In genomic region chrIV:9196023-9196636, ce11 we compare ENCODE assay signal across 6 worm cellular contexts.
TF ChIP-seq lines count a peak whose summit lies in the region.
"Not testable (repeated sequence)": the region's sequence is repeated elsewhere in the genome, so short reads cannot be mapped to it uniquely, and the experiment has no call there.

No protein-coding gene starts in this region.

TF ChIP-seq in whole organism, L1 larva, 84 proteins besides CTCF, POLR2A, EP300 and RAD21 (continues in another document):
- TF ChIP-seq lsy-2 (tag; optimal IDR thresholded peaks at IDR 0.05; lab: Kevin White, UChicago) = peak; percentile 22 to 51
- TF ChIP-seq efl-1 (optimal IDR thresholded peaks at IDR 0.05; lab: Kevin White, UChicago) = peak; percentile 10 to 18
- TF ChIP-seq efl-1 (GFP tag; optimal IDR thresholded peaks at IDR 0.05 in 1 of 2; lab: Kevin White, UChicago) = peak in 1 of 2 experiments; percentile 95
- peak; percentile 82 for TF ChIP-seq nhr-85 (tag; lab: Kevin White, UChicago)
- TF ChIP-seq isw-1 (GFP tag; IDR thresholded peaks at IDR 0.05; lab: Robert Waterston, UW) = peak; percentile 82
- peak; percentile 99 for TF ChIP-seq grh-1 (GFP tag; IDR thresholded peaks at IDR 0.05; lab: Robert Waterston, UW)
- peak; percentile 8; the same call in 1 of the 2 replicates for TF ChIP-seq unc-98 (GFP tag; IDR thresholded peaks at IDR 0.05; lab: Robert Waterston, UW)
- peak; percentile 93 for TF ChIP-seq mab-9 (GFP tag; IDR thresholded peaks at IDR 0.05; lab: Robert Waterston, UW)
- TF ChIP-seq ceh-88 (GFP tag; IDR thresholded peaks at IDR 0.05; lab: Robert Waterston, UW) = peak; percentile 86
- TF ChIP-seq nhr-90 (tag; optimal IDR thresholded peaks at IDR 0.05; lab: Kevin White, UChicago; ENCODE audit: poor library complexity) = peak; percentile 53
- TF ChIP-seq F16B12.6 (tag; optimal IDR thresholded peaks at IDR 0.05; lab: Kevin White, UChicago) = peak; percentile 73
- peak; percentile 10 for TF ChIP-seq pax-3 (tag; optimal IDR thresholded peaks at IDR 0.05; lab: Kevin White, UChicago)
- peak; percentile 95 for TF ChIP-seq nhr-19 (GFP tag; conservative IDR thresholded peaks at IDR 0.05; lab: Robert Waterston, UW)
- peak; percentile 23 for TF ChIP-seq lin-14 (GFP tag; optimal IDR thresholded peaks at IDR 0.05; lab: Kevin White, UChicago)

TF ChIP-seq in whole organism, L3 larva, 47 proteins besides CTCF, POLR2A, EP300 and RAD21:
- TF ChIP-seq lsy-12 (tag; optimal IDR thresholded peaks at IDR 0.05; lab: Kevin White, UChicago) (peak; percentile 34), nhr-25 (tag; optimal IDR thresholded peaks at IDR 0.05; lab: Kevin White, UChicago) (peak; percentile 43)

TF ChIP-seq in whole organism, L4 larva, 104 proteins besides CTCF, POLR2A, EP300 and RAD21 (continues in another document):
- peak; percentile 95 for TF ChIP-seq php-3 (GFP tag; IDR thresholded peaks at IDR 0.05; lab: Robert Waterston, UW)
- peak; percentile 93 for TF ChIP-seq F49E8.2 (tag; optimal IDR thresholded peaks at IDR 0.05; lab: Kevin White, UChicago; ENCODE audit: borderline replicate concordance)
- TF ChIP-seq hmg-1.1 (GFP tag; IDR thresholded peaks at IDR 0.05; lab: Robert Waterston, UW) = peak; percentile 79
- peak; percentile 96 for TF ChIP-seq ZK337.2 (GFP tag; IDR thresholded peaks at IDR 0.05; lab: Robert Waterston, UW)
- TF ChIP-seq ceh-44 (GFP tag; IDR thresholded peaks at IDR 0.05; lab: Robert Waterston, UW) = peak; percentile 97
- peak; percentile 84 for TF ChIP-seq ctbp-1 (GFP tag; IDR thresholded peaks at IDR 0.05; lab: Robert Waterston, UW)
- TF ChIP-seq aha-1 (tag; lab: Kevin White, UChicago) = peak; percentile 9
- TF ChIP-seq lin-38 (GFP tag; IDR thresholded peaks at IDR 0.05; lab: Robert Waterston, UW) = peak; percentile 97
- peak; percentile 89 for TF ChIP-seq vab-7 (GFP tag; IDR thresholded peaks at IDR 0.05; lab: Robert Waterston, UW)
- TF ChIP-seq dve-1 (tag; optimal IDR thresholded peaks at IDR 0.05; lab: Kevin White, UChicago; ENCODE audit: insufficient read depth) = peak; percentile 31
- TF ChIP-seq tra-1 (GFP tag; IDR thresholded peaks at IDR 0.05; lab: Robert Waterston, UW) = peak; percentile 99
- peak; percentile 95 for TF ChIP-seq ceh-20 (GFP tag; IDR thresholded peaks at IDR 0.05; lab: Robert Waterston, UW)
- peak; percentile 98 for TF ChIP-seq zfp-3 (GFP tag; conservative IDR thresholded peaks at IDR 0.05; lab: Robert Waterston, UW)
- peak; percentile 92 for TF ChIP-seq Y75B8A.6 (GFP tag; IDR thresholded peaks at IDR 0.05; lab: Robert Waterston, UW)
- peak; percentile 86 for TF ChIP-seq dmd-8 (GFP tag; IDR thresholded peaks at IDR 0.05; lab: Robert Waterston, UW)
- TF ChIP-seq saeg-2 (GFP tag; IDR thresholded peaks at IDR 0.05; lab: Robert Waterston, UW) = peak; percentile 96
- TF ChIP-seq dmd-6 (GFP tag; IDR thresholded peaks at IDR 0.05; lab: Robert Waterston, UW) = peak; percentile 98
- TF ChIP-seq nhr-102 (tag; optimal IDR thresholded peaks at IDR 0.05; lab: Kevin White, UChicago) = peak; percentile 80
- TF ChIP-seq snpc-1.2 (GFP tag; IDR thresholded peaks at IDR 0.05; lab: Robert Waterston, UW) = peak; percentile 99

TF ChIP-seq in whole organism, midembryonic, 9 proteins besides CTCF, POLR2A, EP300 and RAD21:
- TF ChIP-seq ref-1 (GFP tag; conservative IDR thresholded peaks at IDR 0.05; lab: Robert Waterston, UW) (peak; percentile 74), ztf-23 (GFP tag; IDR thresholded peaks at IDR 0.05; lab: Robert Waterston, UW) (peak; percentile 50; the same call in 1 of the 2 replicates)

TF ChIP-seq in whole organism, mixed stage, embryonic, 35 proteins besides CTCF, POLR2A, EP300 and RAD21:
- peak; percentile 36 for TF ChIP-seq lsy-2 (tag; optimal IDR thresholded peaks at IDR 0.05; lab: Kevin White, UChicago)

TF ChIP-seq in whole organism, young adult, 124 proteins besides CTCF, POLR2A, EP300 and RAD21 (continues in another document):
- TF ChIP-seq rcor-1 (GFP tag; IDR thresholded peaks at IDR 0.05; lab: Robert Waterston, UW) = peak; percentile 99
- peak; percentile 56 for TF ChIP-seq unc-130 (GFP tag; optimal IDR thresholded peaks at IDR 0.05; lab: Kevin White, UChicago)
- TF ChIP-seq madf-8 (GFP tag; conservative IDR thresholded peaks at IDR 0.05; lab: Robert Waterston, UW) = peak; percentile 98
- TF ChIP-seq bed-2 (GFP tag; IDR thresholded peaks at IDR 0.05; lab: Robert Waterston, UW) = peak; percentile 99
- peak; percentile 96 for TF ChIP-seq hsf-1 (GFP tag; IDR thresholded peaks at IDR 0.05; lab: Robert Waterston, UW)
- TF ChIP-seq dox-1 (GFP tag; IDR thresholded peaks at IDR 0.05; lab: Robert Waterston, UW) = peak; percentile 100
- peak; percentile 13 for TF ChIP-seq attf-5 (GFP tag; optimal IDR thresholded peaks at IDR 0.05; lab: Kevin White, UChicago)
- TF ChIP-seq xnd-1 (tag; optimal IDR thresholded peaks at IDR 0.05; lab: Kevin White, UChicago) = peak; percentile 86
- TF ChIP-seq C06A6.2 (GFP tag; conservative IDR thresholded peaks at IDR 0.05; lab: Robert Waterston, UW) = peak; percentile 92
- peak; percentile 61 for TF ChIP-seq him-1 (tag; optimal IDR thresholded peaks at IDR 0.05; lab: Kevin White, UChicago)
- TF ChIP-seq ceh-27 (GFP tag; optimal IDR thresholded peaks at IDR 0.05; lab: Kevin White, UChicago) = peak; percentile 16
- peak; percentile 39 for TF ChIP-seq efl-1 (GFP tag; optimal IDR thresholded peaks at IDR 0.05; lab: Kevin White, UChicago)
- peak; percentile 100 for TF ChIP-seq B0019.2 (GFP tag; conservative IDR thresholded peaks at IDR 0.05; lab: Robert Waterston, UW)
- TF ChIP-seq F37B4.10 (GFP tag; IDR thresholded peaks at IDR 0.05; lab: Robert Waterston, UW) = peak; percentile 99
- TF ChIP-seq egl-44 (GFP tag; IDR thresholded peaks at IDR 0.05; lab: Robert Waterston, UW) = peak; percentile 97
- TF ChIP-seq F33H1.4 (GFP tag; IDR thresholded peaks at IDR 0.05; lab: Robert Waterston, UW) = peak; percentile 97
- peak; percentile 46 for TF ChIP-seq athp-1 (tag; optimal IDR thresholded peaks at IDR 0.05; lab: Kevin White, UChicago)
- TF ChIP-seq ceh-91 (GFP tag; IDR thresholded peaks at IDR 0.05; lab: Robert Waterston, UW) = peak; percentile 100
- TF ChIP-seq hmg-20 (GFP tag; IDR thresholded peaks at IDR 0.05; lab: Robert Waterston, UW) = peak; percentile 95
- peak; percentile 96 for TF ChIP-seq aptf-2 (GFP tag; conservative IDR thresholded peaks at IDR 0.05; lab: Robert Waterston, UW)
- TF ChIP-seq hrde-1 (tag; optimal IDR thresholded peaks at IDR 0.05; lab: Kevin White, UChicago; ENCODE audit: borderline replicate concordance) = peak; percentile 24
- TF ChIP-seq Y79H2A.3 (GFP tag; conservative IDR thresholded peaks at IDR 0.05; lab: Robert Waterston, UW) = peak; percentile 99
- peak; percentile 28 for TF ChIP-seq F49E8.2 (tag; optimal IDR thresholded peaks at IDR 0.05; lab: Kevin White, UChicago; ENCODE audit: insufficient read depth)
- TF ChIP-seq ceh-100 (GFP tag; IDR thresholded peaks at IDR 0.05; lab: Robert Waterston, UW) = peak; percentile 93
- peak; percentile 99 for TF ChIP-seq Y53G8AR.9 (GFP tag; conservative IDR thresholded peaks at IDR 0.05; lab: Robert Waterston, UW)
- peak; percentile 89 for TF ChIP-seq cebp-1 (GFP tag; IDR thresholded peaks at IDR 0.05; lab: Robert Waterston, UW)
- peak; percentile 12 for TF ChIP-seq cebp-1 (tag; optimal IDR thresholded peaks at IDR 0.05; lab: Kevin White, UChicago)
- TF ChIP-seq aptf-3 (GFP tag; IDR thresholded peaks at IDR 0.05; lab: Robert Waterston, UW) = peak; percentile 89
- TF ChIP-seq attf-3 (GFP tag; conservative IDR thresholded peaks at IDR 0.05; lab: Robert Waterston, UW) = peak; percentile 95
- TF ChIP-seq lin-35 (GFP tag; optimal IDR thresholded peaks at IDR 0.05; lab: Kevin White, UChicago) = peak in 2 of 3 experiments; percentile 14
- peak; percentile 53 for TF ChIP-seq snpc-3.4 (tag; optimal IDR thresholded peaks at IDR 0.05; lab: Kevin White, UChicago)
- TF ChIP-seq snpc-4 (GFP tag; optimal IDR thresholded peaks at IDR 0.05; lab: Kevin White, UChicago) = not testable (repeated sequence)
- TF ChIP-seq snpc-4 (tag; optimal IDR thresholded peaks at IDR 0.05; lab: Kevin White, UChicago) = peak in 2 of 4 experiments; percentile 71
- peak; percentile 95 for TF ChIP-seq cebp-2 (GFP tag; IDR thresholded peaks at IDR 0.05; lab: Robert Waterston, UW)
- TF ChIP-seq nfya-2 (GFP tag; IDR thresholded peaks at IDR 0.05; lab: Robert Waterston, UW) = 0 out of 2 replicates have a peak, but pooled peaks have one; percentile 81
- TF ChIP-seq atf-7 (tag; optimal IDR thresholded peaks at IDR 0.05; lab: Kevin White, UChicago) = peak; percentile 17
- peak; percentile 97 for TF ChIP-seq bed-1 (GFP tag; IDR thresholded peaks at IDR 0.05; lab: Robert Waterston, UW)
- TF ChIP-seq lin-54 (GFP tag; optimal IDR thresholded peaks at IDR 0.05; lab: Kevin White, UChicago) = peak; percentile 78
- peak; percentile 82 for TF ChIP-seq egrh-3 (GFP tag; IDR thresholded peaks at IDR 0.05; lab: Robert Waterston, UW)
- TF ChIP-seq hmg-1.2 (GFP tag; IDR thresholded peaks at IDR 0.05; lab: Robert Waterston, UW) = peak; percentile 100
- peak; percentile 96 for TF ChIP-seq F39B2.1 (GFP tag; IDR thresholded peaks at IDR 0.05; lab: Robert Waterston, UW)
- TF ChIP-seq lir-1 (GFP tag; conservative IDR thresholded peaks at IDR 0.05; lab: Robert Waterston, UW) = peak; percentile 97
- TF ChIP-seq ztf-6 (GFP tag; IDR thresholded peaks at IDR 0.05; lab: Robert Waterston, UW) = peak; percentile 93
- peak; percentile 97 for TF ChIP-seq Y56A3A.18 (GFP tag; IDR thresholded peaks at IDR 0.05; lab: Robert Waterston, UW)
- TF ChIP-seq C17E4.6 (GFP tag; IDR thresholded peaks at IDR 0.05; lab: Robert Waterston, UW) = peak; percentile 100
- peak; percentile 27 for TF ChIP-seq repo-1 (tag; optimal IDR thresholded peaks at IDR 0.05; lab: Kevin White, UChicago)
- peak; percentile 32 for TF ChIP-seq lin-40 (tag; optimal IDR thresholded peaks at IDR 0.05; lab: Kevin White, UChicago)
- peak; percentile 62 for TF ChIP-seq tbp1 (GFP tag; optimal IDR thresholded peaks at IDR 0.05; lab: Kevin White, UChicago)
- peak; percentile 98 for TF ChIP-seq mcd-1 (GFP tag; IDR thresholded peaks at IDR 0.05; lab: Robert Waterston, UW)
- peak; percentile 12 for TF ChIP-seq ztf-26 (tag; optimal IDR thresholded peaks at IDR 0.05; lab: Kevin White, UChicago)
- peak; percentile 94 for TF ChIP-seq let-526 (GFP tag; IDR thresholded peaks at IDR 0.05; lab: Robert Waterston, UW)
- TF ChIP-seq madf-6 (GFP tag; IDR thresholded peaks at IDR 0.05; lab: Robert Waterston, UW) = peak; percentile 100
- TF ChIP-seq nhr-120 (GFP tag; IDR thresholded peaks at IDR 0.05; lab: Robert Waterston, UW) = peak; percentile 96
- peak; percentile 99 for TF ChIP-seq ztf-25 (GFP tag; IDR thresholded peaks at IDR 0.05; lab: Robert Waterston, UW)
- TF ChIP-seq lsl-1 (GFP tag; optimal IDR thresholded peaks at IDR 0.05; lab: Kevin White, UChicago) = peak; percentile 85
